Fruit fly (Drosophila melanogaster) whole organism, embryonic: ENCODE results near the gene CG31327.
A peak's percentile ranks its signal among the peaks of the same experiment; 100 is the strongest.

Experiments used
- Ada2b ChIP-seq: fragments of 200-800 bp; sonication (Bioruptor generic); IDR thresholded peaks from 2 replicates; pipeline ENCODE4 v1.3.6; 2022; ENCODE audit warnings: missing biosample characterization, missing genetic modification characterization
- Bdp1 ChIP-seq: fragments of 200-800 bp; sonication (Bioruptor generic); optimal IDR thresholded peaks from 3 replicates; lab custom pipeline; 2016; ENCODE audit warnings: missing biosample characterization, missing genetic modification characterization
- CG10267 ChIP-seq: fragments of 200-800 bp; sonication (Bioruptor generic); optimal IDR thresholded peaks from 2 replicates; lab custom pipeline; 2018; ENCODE audit warnings: missing biosample characterization, mild to moderate bottlenecking, missing genetic modification characterization, moderate library complexity
- CG10431 ChIP-seq: fragments of 200-800 bp; sonication (Bioruptor generic); optimal IDR thresholded peaks from 3 replicates; lab custom pipeline; 2018; ENCODE audit warnings: missing biosample characterization, mild to moderate bottlenecking, missing genetic modification characterization
- CG12071 ChIP-seq: fragments of 200-800 bp; sonication (Bioruptor generic); optimal IDR thresholded peaks from 3 replicates; lab custom pipeline; 2018; ENCODE audit warnings: missing biosample characterization, mild to moderate bottlenecking, missing genetic modification characterization
- CG12744 ChIP-seq: fragments of 200-800 bp; sonication (Bioruptor generic); optimal IDR thresholded peaks from 2 replicates; lab custom pipeline; 2016; ENCODE audit warnings: missing biosample characterization, missing genetic modification characterization
- CG1647 ChIP-seq: fragments of 200-800 bp; sonication (Bioruptor generic); optimal IDR thresholded peaks from 3 replicates; lab custom pipeline; 2016; ENCODE audit warnings: missing biosample characterization, missing genetic modification characterization
- CG16863 ChIP-seq: fragments of 200-800 bp; sonication (Bioruptor generic); optimal IDR thresholded peaks from 3 replicates; lab custom pipeline; 2016; ENCODE audit warnings: missing biosample characterization, missing genetic modification characterization
- CG18599 ChIP-seq: fragments of 200-800 bp; sonication (Bioruptor generic); optimal IDR thresholded peaks from 3 replicates; lab custom pipeline; 2017; ENCODE audit warnings: missing biosample characterization, missing genetic modification characterization, mild to moderate bottlenecking, moderate library complexity, missing genetic modification reagents
- CG31441 ChIP-seq: fragments of 200-800 bp; sonication (Bioruptor generic); IDR thresholded peaks from 2 replicates; pipeline ENCODE4 v1.3.6; 2022; ENCODE audit warnings: missing biosample characterization, missing genetic modification characterization
- CG4707 ChIP-seq: fragments of 200-800 bp; sonication (Bioruptor generic); optimal IDR thresholded peaks from 2 replicates; lab custom pipeline; 2018; ENCODE audit warnings: missing biosample characterization, mild to moderate bottlenecking, missing genetic modification characterization, moderate library complexity
- CG4730 ChIP-seq: fragments of 200-800 bp; sonication (Bioruptor generic); IDR thresholded peaks from 2 replicates; pipeline ENCODE4 v1.3.6; 2022; ENCODE audit warnings: missing biosample characterization, missing genetic modification characterization
- CG4820 ChIP-seq: fragments of 200-800 bp; sonication (Bioruptor generic); optimal IDR thresholded peaks from 3 replicates; lab custom pipeline; 2016; ENCODE audit warnings: missing biosample characterization, missing genetic modification characterization
- CG6272 ChIP-seq: fragments of 200-800 bp; sonication (Bioruptor generic); IDR thresholded peaks from 2 replicates; pipeline ENCODE4 v1.3.6; 2022; ENCODE audit warnings: missing biosample characterization, missing genetic modification characterization
- CG6765 ChIP-seq: fragments of 200-800 bp; sonication (Bioruptor generic); optimal IDR thresholded peaks from 3 replicates; lab custom pipeline; 2017; ENCODE audit warnings: missing biosample characterization, mild to moderate bottlenecking, missing genetic modification characterization
- CG6854 ChIP-seq: fragments of 200-800 bp; sonication (Bioruptor generic); optimal IDR thresholded peaks from 3 replicates; lab custom pipeline; 2017; ENCODE audit warnings: missing biosample characterization, mild to moderate bottlenecking, missing genetic modification characterization
- CG7963 ChIP-seq: fragments of 200-800 bp; sonication (Bioruptor generic); IDR thresholded peaks from 3 replicates; pipeline ENCODE4 v1.3.6; 2022; ENCODE audit warnings: missing biosample characterization, missing genetic modification characterization; ENCODE audit not compliant: partially characterized antibody
- CG9215 ChIP-seq: fragments of 200-800 bp; sonication (Bioruptor generic); IDR thresholded peaks from 2 replicates; pipeline ENCODE4 v1.3.6; 2022; ENCODE audit warnings: missing biosample characterization, missing genetic modification characterization
- CkIIα-i1 ChIP-seq: fragments of 200-800 bp; sonication (Bioruptor generic); IDR thresholded peaks from 2 replicates; pipeline ENCODE4 v1.3.6; 2022; ENCODE audit warnings: missing biosample characterization, missing genetic modification characterization
- Dfd ChIP-seq, 2 experiments: fragments of >200 bp; optimal IDR thresholded peaks; 2 replicates each; lab custom pipeline; 2017; ENCODE audit warnings: missing biosample characterization in 2 of 2, missing genetic modification characterization in 2 of 2
- Fer3 ChIP-seq: fragments of 200-800 bp; sonication (Bioruptor generic); optimal IDR thresholded peaks from 2 replicates; lab custom pipeline; 2018; ENCODE audit warnings: missing biosample characterization, mild to moderate bottlenecking, missing genetic modification characterization, moderate library complexity
- Hmr ChIP-seq: fragments of 200-800 bp; sonication (Bioruptor generic); optimal IDR thresholded peaks from 3 replicates; lab custom pipeline; 2017; ENCODE audit warnings: mild to moderate bottlenecking, missing biosample characterization, missing genetic modification reagents, missing genetic modification characterization
- Hr39 ChIP-seq: fragments of >200 bp; optimal IDR thresholded peaks from 2 replicates; lab custom pipeline; 2017
- Kr ChIP-seq: fragments of 200-800 bp; sonication (Bioruptor generic); optimal IDR thresholded peaks from 2 replicates; lab custom pipeline; 2017; ENCODE audit warnings: missing biosample characterization, mild to moderate bottlenecking, missing genetic modification characterization
- Lim3 ChIP-seq: fragments of 200-800 bp; sonication (Bioruptor generic); IDR thresholded peaks from 2 replicates; pipeline ENCODE4 v1.3.6; 2022; ENCODE audit warnings: missing biosample characterization, missing genetic modification characterization
- MBD-R2 ChIP-seq: fragments of 200-800 bp; sonication (Bioruptor generic); IDR thresholded peaks from 2 replicates; pipeline ENCODE4 v1.3.6; 2022; ENCODE audit warnings: missing biosample characterization, missing genetic modification characterization
- Mes4 ChIP-seq: fragments of 200-800 bp; sonication (Bioruptor generic); optimal IDR thresholded peaks from 2 replicates; lab custom pipeline; 2016; ENCODE audit warnings: missing biosample characterization, missing genetic modification characterization
- Sin3A ChIP-seq: fragments of >200 bp; optimal IDR thresholded peaks from 2 replicates; lab custom pipeline; 2018
- Six4 ChIP-seq: fragments of 200-800 bp; sonication (Bioruptor generic); optimal IDR thresholded peaks from 2 replicates; lab custom pipeline; 2016; ENCODE audit warnings: missing biosample characterization, missing genetic modification characterization
- Tbp ChIP-seq: fragments of >200 bp; optimal IDR thresholded peaks from 2 replicates; lab custom pipeline; 2018; ENCODE audit warnings: missing biosample characterization, missing genetic modification characterization
- bigmax ChIP-seq: fragments of 200-800 bp; sonication (Bioruptor generic); optimal IDR thresholded peaks from 2 replicates; lab custom pipeline; 2018; ENCODE audit warnings: missing biosample characterization, mild to moderate bottlenecking, missing genetic modification characterization
- ci ChIP-seq: fragments of 200-800 bp; sonication (Bioruptor generic); IDR thresholded peaks from 3 replicates; pipeline ENCODE4 v1.3.6; 2022; ENCODE audit warnings: missing biosample characterization, missing genetic modification characterization
- disco-r ChIP-seq: fragments of 200-800 bp; sonication (Bioruptor generic); optimal IDR thresholded peaks from 2 replicates; lab custom pipeline; 2016; ENCODE audit warnings: missing biosample characterization, missing genetic modification characterization
- dmrt99B ChIP-seq: fragments of 200-800 bp; sonication (Bioruptor generic); optimal IDR thresholded peaks from 2 replicates; lab custom pipeline; 2018; ENCODE audit warnings: missing biosample characterization, mild to moderate bottlenecking, missing genetic modification characterization, moderate library complexity
- dysf ChIP-seq: fragments of 200-800 bp; sonication (Bioruptor generic); IDR thresholded peaks from 3 replicates; pipeline ENCODE4 v1.3.6; 2022; ENCODE audit warnings: missing biosample characterization, missing genetic modification characterization
- gcm ChIP-seq: fragments of 200-800 bp; sonication (Bioruptor generic); optimal IDR thresholded peaks from 2 replicates; lab custom pipeline; 2019; ENCODE audit warnings: missing biosample characterization, mild to moderate bottlenecking, missing genetic modification characterization, moderate library complexity
- gsb ChIP-seq: fragments of 200-800 bp; sonication (Bioruptor generic); IDR thresholded peaks from 2 replicates; pipeline ENCODE4 v1.3.6; 2022; ENCODE audit warnings: missing biosample characterization, missing genetic modification characterization
- hb ChIP-seq: fragments of 200-800 bp; sonication (Bioruptor generic); IDR thresholded peaks from 3 replicates; pipeline ENCODE4 v1.3.6; 2022; ENCODE audit warnings: missing biosample characterization, missing genetic modification characterization; ENCODE audit not compliant: partially characterized antibody
- lilli ChIP-seq: fragments of 200-800 bp; sonication (Bioruptor generic); optimal IDR thresholded peaks from 3 replicates; lab custom pipeline; 2016; ENCODE audit warnings: missing biosample characterization, missing genetic modification characterization
- lola ChIP-seq, 3 experiments: fragments of >200 bp in 2 of 3; fragments of 200-800 bp in 1 of 3; sonication (Bioruptor generic) in 1 of 3; optimal IDR thresholded peaks; 2 replicates each; lab custom pipeline; 2017 to 2019; ENCODE audit warnings: missing biosample characterization in 3 of 3, missing genetic modification characterization in 3 of 3, mild to moderate bottlenecking in 1 of 3, moderate library complexity in 1 of 3
- maf-S ChIP-seq: fragments of 200-800 bp; sonication (Bioruptor generic); optimal IDR thresholded peaks from 2 replicates; lab custom pipeline; 2016; ENCODE audit warnings: missing biosample characterization, missing genetic modification characterization
- peb ChIP-seq: fragments of 200-800 bp; sonication (Bioruptor generic); IDR thresholded peaks from 2 replicates; pipeline ENCODE4 v1.3.6; 2022; ENCODE audit warnings: missing biosample characterization, missing genetic modification characterization
- pnt ChIP-seq: fragments of 200-800 bp; sonication (Bioruptor generic); optimal IDR thresholded peaks from 3 replicates; lab custom pipeline; 2016; ENCODE audit warnings: missing biosample characterization, missing genetic modification characterization
- prd ChIP-seq, 3 experiments: fragments of >200 bp in 2 of 3; fragments of 200-800 bp in 1 of 3; sonication (Bioruptor generic) in 1 of 3; optimal IDR thresholded peaks in 2 of 3; IDR thresholded peaks in 1 of 3; 2 replicates in 2 of 3; 3 replicates in 1 of 3; pipeline versions ENCODE4 v1.3.6 to Lab custom; 2017 to 2022; ENCODE audit warnings: missing biosample characterization in 1 of 3, missing genetic modification characterization in 1 of 3
- schlank ChIP-seq: fragments of 200-800 bp; sonication (Bioruptor generic); optimal IDR thresholded peaks from 2 replicates; lab custom pipeline; 2018; ENCODE audit warnings: missing biosample characterization, mild to moderate bottlenecking, missing genetic modification characterization
- sens ChIP-seq: fragments of 200-800 bp; sonication (Bioruptor generic); peaks from one replicate; lab custom pipeline; 2016; ENCODE audit warnings: missing biosample characterization, missing genetic modification characterization
- slbo ChIP-seq: fragments of 200-800 bp; sonication (Bioruptor generic); IDR thresholded peaks from 2 replicates; pipeline ENCODE4 v1.3.6; 2022; ENCODE audit warnings: missing biosample characterization, missing genetic modification characterization
- slp2 ChIP-seq: fragments of 200-800 bp; sonication (Bioruptor generic); optimal IDR thresholded peaks from 2 replicates; lab custom pipeline; 2016; ENCODE audit warnings: missing biosample characterization, missing genetic modification characterization
- stwl ChIP-seq: fragments of 200-800 bp; sonication (Bioruptor generic); optimal IDR thresholded peaks from 3 replicates; lab custom pipeline; 2018; ENCODE audit warnings: missing biosample characterization, mild to moderate bottlenecking, missing genetic modification characterization, moderate library complexity
- zf30C ChIP-seq: fragments of 200-800 bp; sonication (Bioruptor generic); optimal IDR thresholded peaks from 3 replicates; lab custom pipeline; 2018; ENCODE audit warnings: missing biosample characterization, mild to moderate bottlenecking, missing genetic modification characterization

Gene CG31327

DNA sequence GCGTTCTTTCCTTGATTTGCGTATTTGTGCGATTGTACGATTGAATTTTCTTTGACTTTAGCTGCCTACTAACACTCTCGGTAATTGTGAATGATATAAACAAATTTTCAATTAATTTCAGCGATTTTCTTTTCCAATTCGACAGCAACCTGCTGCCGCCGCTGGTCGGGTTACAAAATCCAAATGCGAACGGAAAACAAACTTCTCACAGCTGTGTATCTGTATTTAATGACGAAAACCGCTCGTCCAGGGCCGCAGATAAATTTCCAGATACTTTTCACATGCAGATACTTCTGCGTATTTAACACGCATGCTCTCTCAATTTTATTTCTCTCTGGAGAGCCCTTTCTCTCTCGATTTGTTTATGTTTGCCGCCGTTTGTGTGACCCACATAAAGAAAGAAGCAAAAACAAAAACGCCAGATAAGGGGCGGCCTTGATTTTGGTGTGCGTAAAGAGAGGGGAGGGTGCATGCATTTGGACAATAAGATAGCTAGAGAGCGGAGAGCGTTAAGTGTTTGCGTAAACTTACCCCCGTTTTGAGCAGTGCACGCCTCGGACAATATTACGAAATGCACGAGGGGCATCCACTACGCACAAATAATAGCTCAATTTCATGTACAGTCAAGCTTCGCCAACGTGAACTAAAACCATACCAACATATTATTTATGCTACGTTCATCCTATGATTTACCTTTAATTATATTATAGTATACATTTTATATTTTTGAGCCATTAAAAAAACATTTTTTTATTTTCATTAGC, 51.7 kb downstream of the CG31327 start, which contains the start of gene CG12402:
CG12402 (minus strand) TSS at position 164 of the 764 bp plus-strand sequence.
- peak; percentile 86 for TF ChIP-seq gcm (GFP tag; lab: Kevin White, UChicago)
- TF ChIP-seq Ada2b = peak; percentile 88
- TF ChIP-seq stwl (tag; lab: Kevin White, UChicago) = peak; percentile 6
- peak; percentile 65 for TF ChIP-seq slp2 (GFP tag; lab: Kevin White, UChicago)
- TF ChIP-seq CG6854 (GFP tag; lab: Kevin White, UChicago) = peak; percentile 68
- peak in 1 of 3 experiments; percentile 69 for TF ChIP-seq lola (GFP tag; optimal IDR thresholded peaks at IDR 0.05; lab: Kevin White, UChicago)
- TF ChIP-seq CG4707 = peak; percentile 71
- TF ChIP-seq lilli (GFP tag; lab: Kevin White, UChicago) = peak; percentile 69
- TF ChIP-seq CG12071 = peak; percentile 81
- peak; percentile 20 for TF ChIP-seq disco-r (GFP tag; lab: Kevin White, UChicago)
- TF ChIP-seq Kr (GFP tag; lab: Kevin White, UChicago) = peak; percentile 60
- peak; percentile 54 for TF ChIP-seq Bdp1 (GFP tag; lab: Kevin White, UChicago)
- peak; percentile 77 for TF ChIP-seq CG4730 (GFP tag; lab: Robert Waterston, UW)
- no peak for TF ChIP-seq Dfd (GFP tag; optimal IDR thresholded peaks at IDR 0.05; lab: Kevin White, UChicago)
- no peak for TF ChIP-seq CG7963 (GFP tag; lab: Robert Waterston, UW)
- TF ChIP-seq CG6765 (GFP tag; lab: Kevin White, UChicago) = peak; percentile 46
- no peak for TF ChIP-seq Hr39 (lab: Kevin White, UChicago)
- peak; percentile 49 for TF ChIP-seq pnt (GFP tag; lab: Kevin White, UChicago)
- peak; percentile 83 for TF ChIP-seq Fer3
- peak; percentile 77 for TF ChIP-seq CG4820 (GFP tag; lab: Kevin White, UChicago)
- TF ChIP-seq slbo (GFP tag; lab: Robert Waterston, UW) = peak; percentile 80
- TF ChIP-seq CG10431 (GFP tag; lab: Kevin White, UChicago) = no peak
- TF ChIP-seq CG31441 (GFP tag; lab: Robert Waterston, UW) = peak; percentile 95
- peak; percentile 89 for TF ChIP-seq dysf (GFP tag; lab: Robert Waterston, UW)
- TF ChIP-seq gsb (GFP tag; lab: Robert Waterston, UW) = peak; percentile 81
- TF ChIP-seq Tbp (GFP tag; lab: Kevin White, UChicago) = no peak
- TF ChIP-seq MBD-R2 (GFP tag; lab: Robert Waterston, UW) = peak; percentile 45
- TF ChIP-seq Lim3 = peak; percentile 34; the same call in 1 of the 2 replicates
- peak; percentile 36 for TF ChIP-seq CG12744 (GFP tag; lab: Kevin White, UChicago)
- peak; percentile 12 for TF ChIP-seq schlank (tag; lab: Kevin White, UChicago)
- peak; percentile 99 for TF ChIP-seq zf30C (GFP tag; lab: Kevin White, UChicago)
- peak; percentile 60 for TF ChIP-seq peb
- peak; percentile 78 for TF ChIP-seq CG10267 (tag; lab: Kevin White, UChicago)
- TF ChIP-seq CG1647 (GFP tag; lab: Kevin White, UChicago) = peak; percentile 64
- TF ChIP-seq Hmr = peak; percentile 82
- TF ChIP-seq CG9215 (GFP tag; lab: Robert Waterston, UW) = peak; percentile 33; the same call in 1 of the 2 replicates
- TF ChIP-seq CG18599 (GFP tag; lab: Kevin White, UChicago) = peak; percentile 88
- peak; percentile 56 for TF ChIP-seq Mes4 (GFP tag; lab: Kevin White, UChicago)
- no peak for TF ChIP-seq Sin3A (lab: Kevin White, UChicago)
- TF ChIP-seq CG6272 (GFP tag; lab: Robert Waterston, UW) = peak; percentile 72
- TF ChIP-seq dmrt99B = peak; percentile 92
- TF ChIP-seq ci (GFP tag; lab: Robert Waterston, UW) = peak; percentile 96
- no peak for TF ChIP-seq CkIIα-i1 (GFP tag; lab: Robert Waterston, UW)
- TF ChIP-seq CG16863 = peak; percentile 71
- TF ChIP-seq hb (GFP tag; lab: Robert Waterston, UW) = no peak
- peak; percentile 92 for TF ChIP-seq sens (GFP tag; lab: Kevin White, UChicago)
- TF ChIP-seq Six4 (GFP tag; lab: Kevin White, UChicago) = peak; percentile 74
- no peak for TF ChIP-seq prd (optimal IDR thresholded peaks at IDR 0.05; lab: Kevin White, UChicago)
- TF ChIP-seq prd (GFP tag; IDR thresholded peaks at IDR 0.05; lab: Robert Waterston, UW) = peak; percentile 84
- TF ChIP-seq maf-S = no peak
- no peak for TF ChIP-seq bigmax (GFP tag; lab: Kevin White, UChicago)
